Worm (Caenorhabditis elegans) whole organism, young adult: ENCODE results near the gene sru-40.

ENCODE experiments used
- B0336.3 ChIP-seq: fragments of 200-800 bp; sonication (Bioruptor generic); IDR thresholded peaks from 2 replicates; pipeline ENCODE4 v1.3.6; 2022; ENCODE audit warnings: missing genetic modification characterization, missing compliant biosample characterization
- F23B12.7 ChIP-seq: sonication (generic microtip); optimal IDR thresholded peaks from 2 replicates; lab custom pipeline; 2017; ENCODE audit warnings: missing genetic modification characterization, mild to moderate bottlenecking, missing compliant biosample characterization, antibody characterized with exemption, moderate library complexity; ENCODE audit not compliant: insufficient read depth
- F37B4.10 ChIP-seq: fragments of 200-800 bp; sonication (Bioruptor generic); IDR thresholded peaks from 2 replicates; pipeline ENCODE4 v1.3.6; 2022; ENCODE audit warnings: missing genetic modification characterization, missing compliant biosample characterization
- F52B5.7 ChIP-seq: sonication (generic microtip); optimal IDR thresholded peaks from 2 replicates; lab custom pipeline; 2016; ENCODE audit warnings: mild to moderate bottlenecking, missing genetic modification characterization, missing compliant biosample characterization
- F57A8.1 ChIP-seq: fragments of 200-800 bp; sonication (Bioruptor generic); optimal IDR thresholded peaks from 2 replicates; lab custom pipeline; 2018; ENCODE audit warnings: mild to moderate bottlenecking, missing genetic modification characterization, moderate library complexity, missing compliant biosample characterization
- K12H6.12 ChIP-seq: fragments of 200-800 bp; sonication (Bioruptor generic); optimal IDR thresholded peaks from 2 replicates; lab custom pipeline; 2018; ENCODE audit warnings: mild to moderate bottlenecking, missing genetic modification characterization, missing compliant biosample characterization
- T07F8.4 ChIP-seq: sonication (generic microtip); optimal IDR thresholded peaks from 2 replicates; lab custom pipeline; 2016; ENCODE audit warnings: mild to moderate bottlenecking, missing genetic modification characterization, moderate library complexity, missing compliant biosample characterization
- Y79H2A.3 ChIP-seq: fragments of 200-800 bp; sonication (Bioruptor generic); conservative IDR thresholded peaks from 2 replicates; pipeline ENCODE4 v1.3.6; 2022; ENCODE audit warnings: missing genetic modification reagents, missing genetic modification characterization, missing compliant biosample characterization
- ZK185.1 ChIP-seq: sonication (generic microtip); optimal IDR thresholded peaks from 2 replicates; lab custom pipeline; 2016; ENCODE audit warnings: mild to moderate bottlenecking, missing genetic modification characterization, missing compliant biosample characterization; ENCODE audit not compliant: poor library complexity, severe bottlenecking
- atf-7 ChIP-seq: sonication (generic microtip); optimal IDR thresholded peaks from 2 replicates; lab custom pipeline; 2017; ENCODE audit warnings: mild to moderate bottlenecking, missing genetic modification characterization, missing compliant biosample characterization
- attf-3 ChIP-seq: fragments of 200-800 bp; sonication (Bioruptor generic); conservative IDR thresholded peaks from 2 replicates; pipeline ENCODE4 v1.3.6; 2022; ENCODE audit warnings: missing genetic modification reagents, missing genetic modification characterization, missing compliant biosample characterization
- attf-5 ChIP-seq: fragments of 200-800 bp; sonication (Bioruptor generic); optimal IDR thresholded peaks from 2 replicates; lab custom pipeline; 2018; ENCODE audit warnings: mild to moderate bottlenecking, missing genetic modification characterization, missing compliant biosample characterization
- attf-6 ChIP-seq: fragments of 200-800 bp; sonication (Bioruptor generic); IDR thresholded peaks from 2 replicates; pipeline ENCODE4 v1.3.6; 2022; ENCODE audit warnings: missing genetic modification reagents, missing genetic modification characterization, missing compliant biosample characterization
- ceh-100 ChIP-seq: fragments of 200-800 bp; sonication (Bioruptor generic); IDR thresholded peaks from 2 replicates; pipeline ENCODE4 v1.3.6; 2022; ENCODE audit warnings: missing genetic modification reagents, missing genetic modification characterization, missing compliant biosample characterization
- ceh-27 ChIP-seq: fragments of 200-800 bp; sonication (Bioruptor generic); optimal IDR thresholded peaks from 2 replicates; lab custom pipeline; 2018; ENCODE audit warnings: mild to moderate bottlenecking, missing genetic modification characterization, moderate library complexity, missing compliant biosample characterization
- dox-1 ChIP-seq: fragments of 200-800 bp; sonication (Bioruptor generic); IDR thresholded peaks from 2 replicates; pipeline ENCODE4 v1.3.6; 2022; ENCODE audit warnings: missing genetic modification reagents, missing genetic modification characterization, missing compliant biosample characterization
- dpl-1 ChIP-seq: fragments of 150-350 bp; optimal IDR thresholded peaks from 2 replicates; lab custom pipeline; 2014; ENCODE audit warnings: missing biosample characterization, missing genetic modification reagents, missing genetic modification characterization
- efl-1 ChIP-seq: fragments of 150-350 bp; optimal IDR thresholded peaks from 2 replicates; lab custom pipeline; 2014; ENCODE audit warnings: missing biosample characterization, missing genetic modification reagents, missing genetic modification characterization
- ekl-4 ChIP-seq: fragments of 200-800 bp; sonication (Bioruptor generic); IDR thresholded peaks from 2 replicates; pipeline ENCODE4 v1.3.6; 2022; ENCODE audit warnings: missing genetic modification reagents, missing genetic modification characterization, missing compliant biosample characterization
- ets-4 ChIP-seq: fragments of 200-800 bp; sonication (Bioruptor generic); optimal IDR thresholded peaks from 2 replicates; lab custom pipeline; 2018; ENCODE audit warnings: mild to moderate bottlenecking, missing genetic modification characterization, missing compliant biosample characterization
- hlh-26 ChIP-seq: fragments of 200-800 bp; sonication (Bioruptor generic); conservative IDR thresholded peaks from 2 replicates; pipeline ENCODE4 v1.3.6; 2022; ENCODE audit warnings: missing genetic modification reagents, missing genetic modification characterization, missing compliant biosample characterization
- lin-40 ChIP-seq: sonication (generic microtip); optimal IDR thresholded peaks from 2 replicates; lab custom pipeline; 2016; ENCODE audit warnings: missing genetic modification characterization, mild to moderate bottlenecking, missing compliant biosample characterization, missing genotype, missing genetic modification reagents
- lsl-1 ChIP-seq: fragments of 200-800 bp; sonication (Bioruptor generic); optimal IDR thresholded peaks from 2 replicates; lab custom pipeline; 2018; ENCODE audit warnings: mild to moderate bottlenecking, missing genetic modification characterization, moderate library complexity, missing compliant biosample characterization
- madf-10 ChIP-seq: sonication (generic microtip); optimal IDR thresholded peaks from 2 replicates; lab custom pipeline; 2016; ENCODE audit warnings: mild to moderate bottlenecking, missing genetic modification characterization, missing compliant biosample characterization
- mel-28 ChIP-seq: sonication (generic microtip); optimal IDR thresholded peaks from 2 replicates; lab custom pipeline; 2016; ENCODE audit warnings: borderline replicate concordance, mild to moderate bottlenecking, missing genetic modification characterization, missing compliant biosample characterization
- mes-4 ChIP-seq: sonication (generic microtip); optimal IDR thresholded peaks from 2 replicates; lab custom pipeline; 2016; ENCODE audit warnings: missing genotype, missing genetic modification characterization, missing compliant biosample characterization
- nfyb-1 ChIP-seq: fragments of 200-800 bp; sonication (Bioruptor generic); IDR thresholded peaks from 2 replicates; pipeline ENCODE4 v1.3.6; 2022; ENCODE audit warnings: missing genetic modification reagents, missing genetic modification characterization, missing compliant biosample characterization
- nhr-120 ChIP-seq: fragments of 200-800 bp; sonication (Bioruptor generic); IDR thresholded peaks from 2 replicates; pipeline ENCODE4 v1.3.6; 2022; ENCODE audit warnings: missing genetic modification characterization, missing compliant biosample characterization
- nhr-90 ChIP-seq: sonication (generic microtip); optimal IDR thresholded peaks from 2 replicates; lab custom pipeline; 2016; ENCODE audit warnings: missing genotype, mild to moderate bottlenecking, missing genetic modification characterization, missing compliant biosample characterization
- repo-1 ChIP-seq: sonication (generic microtip); optimal IDR thresholded peaks from 2 replicates; lab custom pipeline; 2017; ENCODE audit warnings: mild to moderate bottlenecking, missing genetic modification characterization, missing compliant biosample characterization
- rpc-1 ChIP-seq, 2 experiments: fragments of 150-350 bp in 1 of 2; sonication (generic microtip) in 1 of 2; optimal IDR thresholded peaks; 2 replicates each; lab custom pipeline; 2014 to 2018; ENCODE audit warnings: missing biosample characterization in 1 of 2, missing genetic modification characterization in 1 of 2, missing genetic modification reagents in 1 of 2, missing genotype in 1 of 2
- snpc-1.1 ChIP-seq: sonication (generic microtip); optimal IDR thresholded peaks from 2 replicates; lab custom pipeline; 2017; ENCODE audit warnings: missing genetic modification characterization, mild to moderate bottlenecking, missing compliant biosample characterization, antibody characterized with exemption, moderate library complexity, missing genotype, missing genetic modification reagents; ENCODE audit not compliant: insufficient read depth
- tbp1 ChIP-seq: fragments of 200-800 bp; sonication (Bioruptor generic); optimal IDR thresholded peaks from 2 replicates; lab custom pipeline; 2018; ENCODE audit warnings: mild to moderate bottlenecking, missing genetic modification characterization, missing compliant biosample characterization
- xnd-1 ChIP-seq: sonication (generic microtip); optimal IDR thresholded peaks from 2 replicates; lab custom pipeline; 2016; ENCODE audit warnings: missing genotype, missing genetic modification reagents, missing genetic modification characterization, missing compliant biosample characterization
- zim-3 ChIP-seq: sonication (generic microtip); optimal IDR thresholded peaks from 2 replicates; lab custom pipeline; 2017; ENCODE audit warnings: mild to moderate bottlenecking, missing genetic modification characterization, moderate library complexity, missing compliant biosample characterization
- ztf-22 ChIP-seq: fragments of 200-800 bp; sonication (Bioruptor generic); optimal IDR thresholded peaks from 2 replicates; lab custom pipeline; 2018; ENCODE audit warnings: mild to moderate bottlenecking, missing genetic modification characterization, moderate library complexity, missing compliant biosample characterization
- ztf-26 ChIP-seq: sonication (generic microtip); optimal IDR thresholded peaks from 2 replicates; lab custom pipeline; 2017; ENCODE audit warnings: missing genetic modification characterization, missing compliant biosample characterization

sru-40 gene

DNA sequence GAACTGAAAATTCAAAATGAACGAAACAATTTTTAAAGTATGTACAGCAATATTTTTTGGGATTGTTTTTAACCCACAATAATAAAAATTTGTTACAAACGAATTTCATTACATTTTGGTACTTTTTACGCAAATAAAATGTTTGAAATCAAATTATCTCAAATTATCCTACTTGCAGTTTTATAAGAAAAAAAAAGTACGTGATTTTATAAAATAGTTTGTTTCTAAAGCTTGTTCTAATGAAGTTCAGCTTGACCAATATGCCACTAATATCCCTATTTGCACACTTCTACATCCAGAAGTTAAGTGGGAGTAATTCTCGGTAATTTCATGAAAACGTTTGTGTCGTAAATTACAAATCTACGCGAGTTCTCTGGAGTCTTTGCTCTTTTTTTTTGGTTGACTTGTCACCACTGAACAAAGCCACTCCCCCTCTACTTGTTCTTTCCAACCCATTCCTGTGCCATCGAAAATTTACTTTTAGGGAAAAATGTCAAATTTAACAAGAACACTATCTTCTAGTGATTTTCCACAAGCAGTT is 9.6 kb upstream of the sru-40 start, which contains the start of gene sru-8:
Gene sru-8 (plus strand): TSS at position 491 of the 541 bp plus-strand sequence.
- TF ChIP-seq rpc-1 (optimal IDR thresholded peaks at IDR 0.05; lab: Kevin White, UChicago) (no peak), rpc-1 (tag; optimal IDR thresholded peaks at IDR 0.05; lab: Kevin White, UChicago) (no peak), ZK185.1 (tag; lab: Kevin White, UChicago) (no peak), ets-4 (GFP tag; lab: Kevin White, UChicago) (no peak), K12H6.12 (tag; lab: Kevin White, UChicago) (no peak), zim-3 (no peak), repo-1 (tag; lab: Kevin White, UChicago) (no peak), nhr-90 (no peak), attf-6 (no peak), ztf-22 (GFP tag; lab: Kevin White, UChicago) (no peak), B0336.3 (GFP tag; lab: Robert Waterston, UW) (no peak), madf-10 (tag; lab: Kevin White, UChicago) (no peak), attf-5 (GFP tag; lab: Kevin White, UChicago) (no peak), F52B5.7 (no peak), Y79H2A.3 (GFP tag; lab: Robert Waterston, UW) (no peak), ekl-4 (no peak), mel-28 (tag; lab: Kevin White, UChicago) (no peak)

DNA sequence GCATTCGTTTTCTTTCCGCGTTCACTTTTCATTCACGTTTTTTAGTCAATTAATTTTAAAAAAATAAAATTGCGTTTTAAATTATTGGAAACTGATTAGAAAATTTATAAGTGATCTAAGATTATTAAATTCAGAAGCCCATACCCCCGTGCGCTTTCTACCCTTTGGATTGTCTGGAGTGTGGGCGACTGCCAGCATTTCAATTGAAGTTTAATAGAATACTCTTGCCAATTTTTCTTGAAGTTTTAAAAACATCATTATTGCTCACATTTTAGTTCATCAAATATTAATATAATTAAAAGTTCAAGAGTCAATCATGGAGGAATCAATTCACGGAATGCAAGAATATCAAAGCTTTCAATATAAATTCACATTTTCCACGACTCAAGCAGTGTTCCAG is 7.6 kb upstream of the sru-40 start, which contains the start of gene sru-36:
Gene sru-36 (plus strand): TSS at position 301 of the 400 bp plus-strand sequence.
- TF ChIP-seq nfyb-1 (GFP tag; lab: Robert Waterston, UW) (no peak), attf-3 (GFP tag; lab: Robert Waterston, UW) (no peak), K12H6.12 (tag; lab: Kevin White, UChicago) (no peak), T07F8.4 (tag; lab: Kevin White, UChicago) (no peak), mel-28 (tag; lab: Kevin White, UChicago) (no peak), tbp1 (no peak), ceh-27 (GFP tag; lab: Kevin White, UChicago) (no peak), nhr-120 (no peak), atf-7 (no peak), snpc-1.1 (tag; lab: Kevin White, UChicago) (no peak), F57A8.1 (GFP tag; lab: Kevin White, UChicago) (no peak), ceh-100 (GFP tag; lab: Robert Waterston, UW) (no peak), Y79H2A.3 (GFP tag; lab: Robert Waterston, UW) (no peak), lsl-1 (no peak), xnd-1 (tag; lab: Kevin White, UChicago) (no peak), efl-1 (GFP tag; lab: Kevin White, UChicago) (no peak), zim-3 (no peak), hlh-26 (GFP tag; lab: Robert Waterston, UW) (no peak), ztf-26 (tag; lab: Kevin White, UChicago) (no peak)
- TF ChIP-seq, all 124 proteins: peak for 0

DNA sequence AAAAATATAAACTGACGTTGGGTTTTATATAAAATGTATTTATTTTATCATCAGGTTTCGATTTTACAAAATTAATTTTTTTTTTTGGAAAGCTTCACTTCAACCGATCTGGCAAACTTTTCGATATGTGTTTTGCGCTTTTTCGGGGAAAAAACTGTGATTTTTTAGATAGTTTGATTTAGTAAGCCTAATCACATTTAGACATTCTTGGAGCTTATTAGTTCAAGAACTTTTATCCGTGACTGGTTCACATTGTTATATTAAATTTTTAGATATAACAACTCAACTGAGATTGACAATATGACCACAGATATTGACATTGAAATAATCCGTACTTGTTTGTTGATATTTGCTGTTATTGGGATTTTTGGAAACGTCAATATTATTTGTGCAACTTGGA is 3.9 kb upstream of the sru-40 start, which contains the start of gene srsx-21:
Gene srsx-21 (plus strand): TSS at position 301 of the 400 bp plus-strand sequence.
- TF ChIP-seq lin-40 (tag; lab: Kevin White, UChicago) (no peak), F23B12.7 (tag; lab: Kevin White, UChicago) (no peak), nfyb-1 (GFP tag; lab: Robert Waterston, UW) (no peak), dpl-1 (GFP tag; lab: Kevin White, UChicago) (no peak), mes-4 (no peak), F37B4.10 (no peak), dox-1 (no peak)
